Worm (Caenorhabditis elegans) whole organism, young adult: Measurements from ENCODE around the gene dhhc-14.
A peak's percentile ranks its signal among the peaks of the same experiment; 100 is the strongest.

Experiments
- B0261.1 ChIP-seq: sonication (generic microtip); optimal IDR thresholded peaks from 2 replicates; lab custom pipeline; 2016; ENCODE audit warnings: mild to moderate bottlenecking, missing genetic modification characterization, moderate library complexity, missing compliant biosample characterization
- F23B12.7 ChIP-seq: sonication (generic microtip); optimal IDR thresholded peaks from 2 replicates; lab custom pipeline; 2017; ENCODE audit warnings: missing genetic modification characterization, mild to moderate bottlenecking, missing compliant biosample characterization, antibody characterized with exemption, moderate library complexity; ENCODE audit not compliant: insufficient read depth
- F39B2.1 ChIP-seq: fragments of 200-800 bp; sonication (Bioruptor generic); IDR thresholded peaks from 2 replicates; pipeline ENCODE4 v1.3.6; 2022; ENCODE audit warnings: missing genetic modification reagents, missing genetic modification characterization, missing compliant biosample characterization
- T07F8.4 ChIP-seq: sonication (generic microtip); optimal IDR thresholded peaks from 2 replicates; lab custom pipeline; 2016; ENCODE audit warnings: mild to moderate bottlenecking, missing genetic modification characterization, moderate library complexity, missing compliant biosample characterization
- T26A5.8 ChIP-seq: sonication (generic microtip); optimal IDR thresholded peaks from 2 replicates; lab custom pipeline; 2016; ENCODE audit warnings: missing genetic modification characterization, missing compliant biosample characterization
- Y95B8A.8 ChIP-seq: fragments of 200-800 bp; sonication (Bioruptor generic); IDR thresholded peaks from 2 replicates; pipeline ENCODE4 v1.3.6; 2022; ENCODE audit warnings: missing genetic modification reagents, missing genetic modification characterization, missing compliant biosample characterization
- ZK185.1 ChIP-seq: sonication (generic microtip); optimal IDR thresholded peaks from 2 replicates; lab custom pipeline; 2016; ENCODE audit warnings: mild to moderate bottlenecking, missing genetic modification characterization, missing compliant biosample characterization; ENCODE audit not compliant: poor library complexity, severe bottlenecking
- athp-1 ChIP-seq: sonication (generic microtip); optimal IDR thresholded peaks from 2 replicates; lab custom pipeline; 2017; ENCODE audit warnings: mild to moderate bottlenecking, missing genetic modification characterization, missing compliant biosample characterization
- attf-5 ChIP-seq: fragments of 200-800 bp; sonication (Bioruptor generic); optimal IDR thresholded peaks from 2 replicates; lab custom pipeline; 2018; ENCODE audit warnings: mild to moderate bottlenecking, missing genetic modification characterization, missing compliant biosample characterization
- cebp-2 ChIP-seq: fragments of 200-800 bp; sonication (Bioruptor generic); IDR thresholded peaks from 2 replicates; pipeline ENCODE4 v1.3.6; 2022; ENCODE audit warnings: missing genetic modification characterization, missing compliant biosample characterization
- chd-7 ChIP-seq: sonication (generic microtip); optimal IDR thresholded peaks from 2 replicates; lab custom pipeline; 2016; ENCODE audit warnings: mild to moderate bottlenecking, missing genetic modification characterization, moderate library complexity, missing compliant biosample characterization
- dpff-1 ChIP-seq: sonication (generic microtip); optimal IDR thresholded peaks from 2 replicates; lab custom pipeline; 2017; ENCODE audit warnings: mild to moderate bottlenecking, missing genetic modification characterization, missing compliant biosample characterization
- dpl-1 ChIP-seq: fragments of 150-350 bp; optimal IDR thresholded peaks from 2 replicates; lab custom pipeline; 2014; ENCODE audit warnings: missing biosample characterization, missing genetic modification reagents, missing genetic modification characterization
- egl-44 ChIP-seq: fragments of 200-800 bp; sonication (Bioruptor generic); IDR thresholded peaks from 2 replicates; pipeline ENCODE4 v1.3.6; 2022; ENCODE audit warnings: missing genetic modification reagents, missing genetic modification characterization, missing compliant biosample characterization
- ets-4 ChIP-seq: fragments of 200-800 bp; sonication (Bioruptor generic); optimal IDR thresholded peaks from 2 replicates; lab custom pipeline; 2018; ENCODE audit warnings: mild to moderate bottlenecking, missing genetic modification characterization, missing compliant biosample characterization
- hlh-12 ChIP-seq: sonication (generic microtip); optimal IDR thresholded peaks from 2 replicates; lab custom pipeline; 2016; ENCODE audit warnings: missing genetic modification characterization, missing compliant biosample characterization
- hrde-1 ChIP-seq: sonication (generic microtip); optimal IDR thresholded peaks from 2 replicates; lab custom pipeline; 2016; ENCODE audit warnings: missing genetic modification characterization, mild to moderate bottlenecking, missing compliant biosample characterization, moderate library complexity, missing genotype, missing genetic modification reagents, borderline replicate concordance
- let-526 ChIP-seq: fragments of 200-800 bp; sonication (Bioruptor generic); IDR thresholded peaks from 2 replicates; pipeline ENCODE4 v1.3.6; 2022; ENCODE audit warnings: missing genetic modification reagents, missing genetic modification characterization, missing compliant biosample characterization
- lin-26 ChIP-seq: fragments of 200-800 bp; sonication (Bioruptor generic); IDR thresholded peaks from 2 replicates; pipeline ENCODE4 v1.3.6; 2022; ENCODE audit warnings: missing genetic modification reagents, missing genetic modification characterization, missing compliant biosample characterization
- lin-35 ChIP-seq, 3 experiments: fragments of 150-350 bp in 2 of 3; sonication (generic microtip) in 1 of 3; optimal IDR thresholded peaks; 2 replicates each; lab custom pipeline; 2014 to 2018; ENCODE audit warnings: missing biosample characterization in 3 of 3, missing genetic modification characterization in 3 of 3, missing genetic modification reagents in 3 of 3
- madf-3 ChIP-seq: fragments of 200-800 bp; sonication (Bioruptor generic); IDR thresholded peaks from 2 replicates; pipeline ENCODE4 v1.3.6; 2022; ENCODE audit warnings: missing genetic modification reagents, missing genetic modification characterization, missing compliant biosample characterization
- madf-8 ChIP-seq: fragments of 200-800 bp; sonication (Bioruptor generic); conservative IDR thresholded peaks from 2 replicates; pipeline ENCODE4 v1.3.6; 2022; ENCODE audit warnings: missing genetic modification reagents, missing genetic modification characterization, missing compliant biosample characterization
- mel-28 ChIP-seq: sonication (generic microtip); optimal IDR thresholded peaks from 2 replicates; lab custom pipeline; 2016; ENCODE audit warnings: borderline replicate concordance, mild to moderate bottlenecking, missing genetic modification characterization, missing compliant biosample characterization
- nfya-1 ChIP-seq: sonication (generic microtip); optimal IDR thresholded peaks from 2 replicates; lab custom pipeline; 2017; ENCODE audit warnings: antibody characterized with exemption, missing compliant biosample characterization, missing genetic modification characterization, borderline replicate concordance; ENCODE audit not compliant: insufficient read depth
- nfyb-1 ChIP-seq: fragments of 200-800 bp; sonication (Bioruptor generic); IDR thresholded peaks from 2 replicates; pipeline ENCODE4 v1.3.6; 2022; ENCODE audit warnings: missing genetic modification reagents, missing genetic modification characterization, missing compliant biosample characterization
- pha-4 ChIP-seq: fragments of 150-350 bp; sonication (generic microtip); optimal IDR thresholded peaks from 2 replicates; lab custom pipeline; 2014; ENCODE audit warnings: missing biosample characterization, missing genetic modification reagents, missing genetic modification characterization
- sea-2 ChIP-seq: fragments of 200-800 bp; sonication (Bioruptor generic); IDR thresholded peaks from 2 replicates; pipeline ENCODE4 v1.3.6; 2022; ENCODE audit warnings: missing genetic modification characterization, missing compliant biosample characterization
- snpc-3.4 ChIP-seq: sonication (generic microtip); optimal IDR thresholded peaks from 2 replicates; lab custom pipeline; 2017; ENCODE audit warnings: missing genetic modification characterization, mild to moderate bottlenecking, missing compliant biosample characterization, antibody characterized with exemption, moderate library complexity, missing genotype, missing genetic modification reagents
- somi-1 ChIP-seq: fragments of 200-800 bp; sonication (Bioruptor generic); optimal IDR thresholded peaks from 2 replicates; lab custom pipeline; 2018; ENCODE audit warnings: mild to moderate bottlenecking, missing genetic modification characterization, missing compliant biosample characterization
- sptf-2 ChIP-seq: fragments of 200-800 bp; sonication (Bioruptor generic); optimal IDR thresholded peaks from 2 replicates; lab custom pipeline; 2018; ENCODE audit warnings: mild to moderate bottlenecking, missing genetic modification characterization, missing compliant biosample characterization
- tbx-9 ChIP-seq: sonication (generic microtip); optimal IDR thresholded peaks from 2 replicates; lab custom pipeline; 2016; ENCODE audit warnings: borderline replicate concordance, missing genetic modification characterization, inconsistent platforms, missing compliant biosample characterization
- ztf-18 ChIP-seq: sonication (generic microtip); optimal IDR thresholded peaks from 2 replicates; lab custom pipeline; 2016; ENCODE audit warnings: missing genotype, mild to moderate bottlenecking, missing genetic modification characterization, missing compliant biosample characterization
- ztf-25 ChIP-seq: fragments of 200-800 bp; sonication (Bioruptor generic); IDR thresholded peaks from 2 replicates; pipeline ENCODE4 v1.3.6; 2022; ENCODE audit warnings: missing genetic modification reagents, missing genetic modification characterization, missing compliant biosample characterization

dhhc-14 gene

DNA sequence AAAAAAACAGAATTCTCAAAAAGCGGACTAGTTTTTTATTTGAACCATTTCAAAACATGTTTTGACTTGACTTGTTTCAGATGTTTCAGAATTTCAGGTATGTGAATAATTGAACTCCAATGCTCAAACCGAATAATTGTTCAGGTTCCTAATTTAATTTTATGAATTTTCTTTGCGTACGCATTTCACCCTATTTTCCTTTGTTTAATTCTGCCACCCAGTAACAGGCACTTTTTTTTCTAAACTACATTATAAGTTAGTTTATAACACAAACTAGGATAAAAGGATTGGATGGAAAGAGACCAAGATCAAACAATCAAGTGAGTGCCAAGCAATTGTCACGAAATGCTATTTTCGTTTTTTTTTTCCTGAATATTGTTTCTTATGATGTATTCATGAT lies 46.4 kb downstream of the dhhc-14 start:
- TF ChIP-seq athp-1 (tag; lab: Kevin White, UChicago) (no peak), pha-4 (tag; lab: Kevin White, UChicago) (no peak)
- TF ChIP-seq, all 124 proteins: peak for 0

DNA sequence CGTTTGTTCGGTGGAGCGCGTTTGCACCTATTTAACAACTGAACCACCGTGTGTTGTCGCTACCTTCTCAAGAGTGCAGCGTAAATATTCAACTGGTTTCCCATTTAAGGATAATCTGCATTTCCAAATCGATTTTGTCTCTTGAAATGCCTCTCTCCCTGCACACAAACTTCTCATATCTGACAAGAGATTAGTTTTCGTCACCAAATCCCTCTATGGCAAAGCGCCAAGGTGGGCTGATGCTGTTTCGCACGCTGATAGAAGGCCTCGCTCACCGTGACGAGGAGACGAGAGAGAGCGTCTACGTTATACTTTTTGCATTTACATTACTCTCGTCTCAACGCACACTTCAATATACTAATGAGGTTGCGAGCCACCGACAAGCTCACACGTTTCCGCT lies 47.6 kb downstream of the dhhc-14 start:
- TF ChIP-seq Y95B8A.8 (no peak), T26A5.8 (tag; lab: Kevin White, UChicago) (no peak), mel-28 (no peak), F23B12.7 (tag; lab: Kevin White, UChicago) (no peak), ets-4 (GFP tag; lab: Kevin White, UChicago) (no peak), B0261.1 (tag; lab: Kevin White, UChicago) (no peak), nfya-1 (tag; lab: Kevin White, UChicago) (no peak), tbx-9 (tag; lab: Kevin White, UChicago) (no peak), attf-5 (no peak), hlh-12 (tag; lab: Kevin White, UChicago) (no peak), nfyb-1 (GFP tag; lab: Robert Waterston, UW) (no peak), ztf-25 (GFP tag; lab: Robert Waterston, UW) (no peak), chd-7 (tag; lab: Kevin White, UChicago) (no peak), ztf-18 (tag; lab: Kevin White, UChicago) (no peak), F39B2.1 (GFP tag; lab: Robert Waterston, UW) (no peak)

DNA sequence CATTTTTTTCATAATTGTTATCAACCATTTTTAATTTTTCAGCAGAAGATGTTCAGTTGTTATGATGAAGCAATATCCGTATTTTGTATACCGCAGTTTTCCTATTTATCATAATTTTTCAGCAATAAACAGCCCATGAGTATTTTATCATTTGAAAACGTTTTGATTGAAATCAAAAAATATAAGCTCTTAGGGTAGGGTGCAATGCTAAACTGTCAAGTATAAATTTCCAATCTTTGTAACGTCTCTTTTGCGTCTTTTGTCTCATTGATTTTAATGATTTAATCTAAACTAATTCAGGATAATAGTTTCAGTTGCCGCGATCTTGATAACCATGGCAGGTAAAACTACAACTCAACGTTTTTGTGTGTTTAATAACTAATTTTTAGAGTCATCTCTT lies 49.2 kb downstream of the dhhc-14 start, which contains the start of gene F18E9.1:
Gene F18E9.1 (plus strand): TSS at position 301 of the 400 bp plus-strand sequence.
- no peak for TF ChIP-seq madf-8 (GFP tag; lab: Robert Waterston, UW)
- no peak for TF ChIP-seq egl-44 (GFP tag; lab: Robert Waterston, UW)
- no peak for TF ChIP-seq dpl-1 (GFP tag; lab: Kevin White, UChicago)
- TF ChIP-seq lin-26 (GFP tag; lab: Robert Waterston, UW) = no peak
- no peak for TF ChIP-seq madf-3 (GFP tag; lab: Robert Waterston, UW)
- TF ChIP-seq let-526 (GFP tag; lab: Robert Waterston, UW) = no peak
- no peak for TF ChIP-seq ZK185.1 (tag; lab: Kevin White, UChicago)
- no peak for TF ChIP-seq T07F8.4 (tag; lab: Kevin White, UChicago)
- TF ChIP-seq hrde-1 (tag; lab: Kevin White, UChicago) = no peak
- TF ChIP-seq nfyb-1 (GFP tag; lab: Robert Waterston, UW) = no peak
- no peak for TF ChIP-seq Y95B8A.8
- no peak for TF ChIP-seq lin-35 (GFP tag; optimal IDR thresholded peaks at IDR 0.05; lab: Kevin White, UChicago)
- TF ChIP-seq sea-2 (GFP tag; lab: Robert Waterston, UW) = no peak
- no peak for TF ChIP-seq chd-7 (tag; lab: Kevin White, UChicago)
- TF ChIP-seq somi-1 = no peak
- no peak for TF ChIP-seq snpc-3.4 (tag; lab: Kevin White, UChicago)
- no peak for TF ChIP-seq sptf-2 (GFP tag; lab: Kevin White, UChicago)
- TF ChIP-seq, all 124 proteins: peak for 0

DNA sequence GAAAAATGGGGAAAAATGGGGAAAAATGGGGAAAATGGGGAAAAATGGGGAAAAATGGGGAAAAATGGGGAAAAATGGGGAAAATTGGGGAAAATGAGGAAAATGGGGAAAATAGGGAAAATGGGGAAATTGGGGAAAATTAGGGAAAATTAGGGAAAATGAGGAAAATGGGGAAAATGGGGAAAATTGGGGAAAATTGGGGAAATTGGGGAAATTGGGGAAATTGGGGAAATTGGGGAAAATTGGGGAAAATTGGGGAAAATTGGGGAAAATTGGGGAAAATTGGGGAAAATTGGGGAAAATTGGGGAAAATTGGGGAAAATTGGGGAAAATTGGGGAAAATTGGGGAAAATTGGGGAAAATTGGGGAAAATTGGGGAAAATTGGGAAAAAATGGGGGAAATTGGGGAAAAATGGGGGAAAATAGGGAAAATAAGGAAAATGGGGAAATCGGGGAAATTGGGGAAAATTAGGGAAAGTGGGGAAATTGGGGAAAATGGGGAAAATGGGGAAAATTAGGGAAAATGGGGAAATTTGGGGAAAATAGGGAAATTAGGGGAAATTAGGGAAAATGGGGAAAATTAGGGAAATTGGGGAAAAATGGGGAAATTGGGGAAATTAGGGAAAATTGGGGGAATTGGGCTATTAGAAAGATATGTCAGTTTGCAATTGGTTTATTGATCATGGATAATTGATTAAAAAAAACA lies 50.8 kb downstream of the dhhc-14 start:
- no peak for TF ChIP-seq dpff-1 (tag; lab: Kevin White, UChicago)
- TF ChIP-seq cebp-2 = 0 out of 2 replicates have a peak, but pooled peaks have one; percentile 26
